Fruit fly (Drosophila melanogaster): ENCODE data around the gene Rox8.

Gene Rox8

dm6 chr3R:24024123-24024522 is 23.9 kb downstream of the Rox8 start (continued):
- TF ChIP-seq pdm3 (GFP tag; optimal IDR thresholded peaks at IDR 0.05) (peak; percentile 58), CG1621 (tag; optimal IDR thresholded peaks at IDR 0.05) (peak; percentile 2), CG6792 (GFP tag; optimal IDR thresholded peaks at IDR 0.05) (peak; percentile 27), Sox15 (GFP tag; optimal IDR thresholded peaks at IDR 0.05) (no peak), Ets96B (tag; optimal IDR thresholded peaks at IDR 0.05) (peak; percentile 55), Lpt (GFP tag; optimal IDR thresholded peaks at IDR 0.05) (peak; percentile 51), Eip93F (GFP tag; optimal IDR thresholded peaks at IDR 0.05) (no peak), Ets21C (GFP tag; optimal IDR thresholded peaks at IDR 0.05) (no peak), CG8632 (GFP tag; optimal IDR thresholded peaks at IDR 0.05) (no peak), Eip75B (GFP tag; optimal IDR thresholded peaks at IDR 0.05) (peak; percentile 39), CG9139 (GFP tag; optimal IDR thresholded peaks at IDR 0.05) (no peak), topi (GFP tag; optimal IDR thresholded peaks at IDR 0.05) (no peak), Sox14 (GFP tag; optimal IDR thresholded peaks at IDR 0.05) (peak; percentile 59), cyc (GFP tag; optimal IDR thresholded peaks at IDR 0.05) (no peak), CG34406 (GFP tag; optimal IDR thresholded peaks at IDR 0.05) (no peak), CG6808 (GFP tag; optimal IDR thresholded peaks at IDR 0.05) (peak; percentile 61), CG31627 (GFP tag; optimal IDR thresholded peaks at IDR 0.05) (no peak), CG32006 (GFP tag; optimal IDR thresholded peaks at IDR 0.05) (peak; percentile 79)

- no peak for TF ChIP-seq topi (GFP tag; optimal IDR thresholded peaks at IDR 0.05)
- TF ChIP-seq CG8319 (GFP tag; optimal IDR thresholded peaks at IDR 0.05) = no peak
- no peak for TF ChIP-seq Blimp-1 (GFP tag; optimal IDR thresholded peaks at IDR 0.05)
- TF ChIP-seq CG9139 (GFP tag; optimal IDR thresholded peaks at IDR 0.05) = no peak
- TF ChIP-seq CG34406 (GFP tag; optimal IDR thresholded peaks at IDR 0.05) = no peak
- no peak for TF ChIP-seq dsx (GFP tag; optimal IDR thresholded peaks at IDR 0.05; ENCODE audit: poor library complexity, severe bottlenecking)
- no peak for TF ChIP-seq CG32006 (GFP tag; optimal IDR thresholded peaks at IDR 0.05)
- TF ChIP-seq achi (GFP tag; optimal IDR thresholded peaks at IDR 0.05) = no peak
- TF ChIP-seq lz (GFP tag; optimal IDR thresholded peaks at IDR 0.05) = no peak
- no peak for TF ChIP-seq Sox15 (GFP tag; optimal IDR thresholded peaks at IDR 0.05)
- no peak for TF ChIP-seq CG6276 (GFP tag; optimal IDR thresholded peaks at IDR 0.05)
Measured at dm6 chr3R:24021895-24022294, 26.2 kb downstream of the Rox8 start.

- TF ChIP-seq fd59A (GFP tag; optimal IDR thresholded peaks at IDR 0.05) (no peak), CG15336 (GFP tag; IDR thresholded peaks at IDR 0.05) (peak; percentile 42), acj6 (GFP tag; optimal IDR thresholded peaks at IDR 0.05) (peak; percentile 11), Eip78C (GFP tag) (peak; percentile 45), svp (GFP tag) (no peak), CG8319 (GFP tag; optimal IDR thresholded peaks at IDR 0.05) (no peak), achi (GFP tag; optimal IDR thresholded peaks at IDR 0.05) (no peak), esn (GFP tag; optimal IDR thresholded peaks at IDR 0.05) (no peak), CG3919 (GFP tag; optimal IDR thresholded peaks at IDR 0.05) (no peak), Eip75B (GFP tag; optimal IDR thresholded peaks at IDR 0.05) (no peak), CG11294 (GFP tag; IDR thresholded peaks at IDR 0.05) (no peak), topi (GFP tag; optimal IDR thresholded peaks at IDR 0.05) (no peak), Met (GFP tag; optimal IDR thresholded peaks at IDR 0.05) (no peak), lz (GFP tag; optimal IDR thresholded peaks at IDR 0.05) (no peak), CG10631 (GFP tag; optimal IDR thresholded peaks at IDR 0.05) (no peak), CG6808 (GFP tag; optimal IDR thresholded peaks at IDR 0.05) (no peak), CG32006 (GFP tag; optimal IDR thresholded peaks at IDR 0.05) (peak; percentile 57), Ets21C (GFP tag; optimal IDR thresholded peaks at IDR 0.05) (no peak), Blimp-1 (GFP tag; optimal IDR thresholded peaks at IDR 0.05) (no peak), Sox15 (GFP tag; optimal IDR thresholded peaks at IDR 0.05) (no peak), CG6163 (GFP tag; IDR thresholded peaks at IDR 0.05) (0 out of 3 replicates have a peak, but pooled peaks have one; percentile 25), CG11902 (GFP tag; optimal IDR thresholded peaks at IDR 0.05) (no peak), fkh (GFP tag; optimal IDR thresholded peaks at IDR 0.05) (no peak), CG10669 (GFP tag; optimal IDR thresholded peaks at IDR 0.05) (no peak), CG6792 (GFP tag; optimal IDR thresholded peaks at IDR 0.05) (no peak), CG34406 (GFP tag; optimal IDR thresholded peaks at IDR 0.05) (no peak), CG7368 (GFP tag; optimal IDR thresholded peaks at IDR 0.05) (no peak), CG6276 (GFP tag; optimal IDR thresholded peaks at IDR 0.05) (peak; percentile 36), Sox14 (GFP tag; optimal IDR thresholded peaks at IDR 0.05) (no peak), Hr4 (GFP tag; optimal IDR thresholded peaks at IDR 0.05) (peak; percentile 76), ss (GFP tag; optimal IDR thresholded peaks at IDR 0.05) (no peak), dsx (GFP tag; optimal IDR thresholded peaks at IDR 0.05; ENCODE audit: poor library complexity, severe bottlenecking) (no peak), eg (GFP tag; IDR thresholded peaks at IDR 0.05) (0 out of 3 replicates have a peak, but pooled peaks have one; percentile 56), pdm3 (GFP tag; optimal IDR thresholded peaks at IDR 0.05) (peak; percentile 11), Sox102F (GFP tag; optimal IDR thresholded peaks at IDR 0.05) (no peak), dac (GFP tag; optimal IDR thresholded peaks at IDR 0.05) (no peak), CG6854 (GFP tag; optimal IDR thresholded peaks at IDR 0.05) (no peak), Eip93F (GFP tag; optimal IDR thresholded peaks at IDR 0.05) (no peak)
Measured at dm6 chr3R:24017648-24018047, 30.4 kb downstream of the Rox8 start.

Data from whole organism, prepupa.